Fruit fly (Drosophila melanogaster): ENCODE results near the gene CG7215.

Gene CG7215

DNA sequence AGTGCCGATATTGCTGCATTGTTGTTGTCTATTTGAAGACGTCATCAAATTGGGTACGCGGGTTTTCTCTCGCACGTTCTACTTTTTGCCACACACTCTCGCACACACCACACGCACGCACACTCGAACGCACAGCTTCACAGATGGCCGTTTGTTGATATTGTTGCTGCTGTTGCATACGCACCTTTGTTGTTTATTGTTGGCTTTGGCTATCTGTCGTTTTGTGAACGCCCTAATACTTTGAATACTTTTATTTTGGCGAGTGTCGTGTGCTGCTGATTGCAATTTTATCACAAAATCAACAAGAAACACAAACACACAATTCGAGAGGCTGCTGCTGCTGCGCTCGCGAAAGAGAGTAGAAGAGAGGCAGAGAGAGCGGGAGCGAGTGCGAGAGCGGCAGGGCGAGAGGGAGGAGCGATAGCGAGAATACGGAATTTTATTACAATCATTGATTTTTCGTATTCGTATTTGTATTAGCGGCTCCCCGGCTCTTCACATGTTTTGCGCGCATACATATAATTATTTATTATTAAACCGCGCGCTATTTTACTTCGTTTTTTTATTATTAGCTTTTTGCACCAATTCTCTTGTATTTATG, 31.5 kb upstream of the CG7215 start:
- TF ChIP-seq Met (GFP tag; optimal IDR thresholded peaks at IDR 0.05), result peak; percentile 44
- peak; percentile 57 for TF ChIP-seq dsx (GFP tag; optimal IDR thresholded peaks at IDR 0.05; ENCODE audit: poor library complexity, severe bottlenecking)
- no peak for TF ChIP-seq CG11902 (GFP tag; optimal IDR thresholded peaks at IDR 0.05)
- peak; percentile 24 to 43 for TF ChIP-seq ss (GFP tag; optimal IDR thresholded peaks at IDR 0.05)
- TF ChIP-seq Lpt (GFP tag; optimal IDR thresholded peaks at IDR 0.05), result no peak
- TF ChIP-seq CG6854 (GFP tag; optimal IDR thresholded peaks at IDR 0.05), result peak; percentile 42
- no peak for TF ChIP-seq Ets21C (GFP tag; optimal IDR thresholded peaks at IDR 0.05)
- TF ChIP-seq CG11294 (GFP tag; IDR thresholded peaks at IDR 0.05), result no peak
- peak; percentile 45 for TF ChIP-seq CG8632 (GFP tag; optimal IDR thresholded peaks at IDR 0.05)
- no peak for TF ChIP-seq Sox15 (GFP tag; optimal IDR thresholded peaks at IDR 0.05)
- TF ChIP-seq CG31627 (GFP tag; optimal IDR thresholded peaks at IDR 0.05), result no peak
- TF ChIP-seq CG6808 (GFP tag; optimal IDR thresholded peaks at IDR 0.05), result peak; percentile 21
- TF ChIP-seq CG10631 (GFP tag; optimal IDR thresholded peaks at IDR 0.05), result no peak
- peak; percentile 12 for TF ChIP-seq CG3032 (tag; optimal IDR thresholded peaks at IDR 0.05)
- TF ChIP-seq CG32006 (GFP tag; optimal IDR thresholded peaks at IDR 0.05), result peak; percentile 23
- no peak for TF ChIP-seq CG3919 (GFP tag; optimal IDR thresholded peaks at IDR 0.05)
- peak; percentile 41 for TF ChIP-seq CG34406 (GFP tag; optimal IDR thresholded peaks at IDR 0.05)
- TF ChIP-seq fd59A (GFP tag; optimal IDR thresholded peaks at IDR 0.05), result no peak
- TF ChIP-seq vri (GFP tag; optimal IDR thresholded peaks at IDR 0.05), result peak; percentile 80
- TF ChIP-seq Hr38 (GFP tag; optimal IDR thresholded peaks at IDR 0.05), result no peak
- no peak for TF ChIP-seq achi (GFP tag; optimal IDR thresholded peaks at IDR 0.05)
- peak; percentile 97 for TF ChIP-seq fkh (GFP tag; optimal IDR thresholded peaks at IDR 0.05)
- peak; percentile 40 for TF ChIP-seq Eip75B (GFP tag; optimal IDR thresholded peaks at IDR 0.05)
- no peak for TF ChIP-seq Hr39 (GFP tag; optimal IDR thresholded peaks at IDR 0.05)
- peak; percentile 56 for TF ChIP-seq Sox102F (GFP tag; optimal IDR thresholded peaks at IDR 0.05)
- peak; percentile 53 for TF ChIP-seq fd85E (GFP tag; optimal IDR thresholded peaks at IDR 0.05)
- no peak for TF ChIP-seq salr (GFP tag; optimal IDR thresholded peaks at IDR 0.05)
- no peak for TF ChIP-seq Blimp-1 (GFP tag; optimal IDR thresholded peaks at IDR 0.05)
- TF ChIP-seq esn (GFP tag; optimal IDR thresholded peaks at IDR 0.05), result peak; percentile 48
- TF ChIP-seq dac (GFP tag; optimal IDR thresholded peaks at IDR 0.05), result no peak
- TF ChIP-seq CG4318 (GFP tag; optimal IDR thresholded peaks at IDR 0.05), result no peak
- TF ChIP-seq Ets96B (tag; optimal IDR thresholded peaks at IDR 0.05), result no peak
- peak; percentile 6 for TF ChIP-seq Sox14 (GFP tag; optimal IDR thresholded peaks at IDR 0.05)
- TF ChIP-seq CG8119 (GFP tag; IDR thresholded peaks at IDR 0.05), result no peak
- TF ChIP-seq cyc (GFP tag; optimal IDR thresholded peaks at IDR 0.05), result no peak
- no peak for TF ChIP-seq CG8319 (GFP tag; optimal IDR thresholded peaks at IDR 0.05)
- TF ChIP-seq CG6792 (GFP tag; optimal IDR thresholded peaks at IDR 0.05), result peak; percentile 39
- TF ChIP-seq Gug (GFP tag; IDR thresholded peaks at IDR 0.05), result no peak
- TF ChIP-seq topi (GFP tag; optimal IDR thresholded peaks at IDR 0.05), result peak; percentile 17
- TF ChIP-seq acj6 (GFP tag; optimal IDR thresholded peaks at IDR 0.05), result no peak
- TF ChIP-seq net (GFP tag; optimal IDR thresholded peaks at IDR 0.05), result no peak
- peak; percentile 23 for TF ChIP-seq Hr4 (GFP tag; optimal IDR thresholded peaks at IDR 0.05)
- peak; percentile 41 for TF ChIP-seq spab (GFP tag; optimal IDR thresholded peaks at IDR 0.05)
- peak; percentile 38 for TF ChIP-seq CG16779 (tag; optimal IDR thresholded peaks at IDR 0.05)
- TF ChIP-seq OdsH (GFP tag; optimal IDR thresholded peaks at IDR 0.05), result no peak
- peak; percentile 37 for TF ChIP-seq CG9139 (GFP tag; optimal IDR thresholded peaks at IDR 0.05)
- peak; percentile 96 for TF ChIP-seq CG6276 (GFP tag; optimal IDR thresholded peaks at IDR 0.05)
- peak; percentile 5 for TF ChIP-seq pdm3 (GFP tag; optimal IDR thresholded peaks at IDR 0.05)
- no peak for TF ChIP-seq CG7368 (GFP tag; optimal IDR thresholded peaks at IDR 0.05)
- no peak for TF ChIP-seq CG6163 (GFP tag; IDR thresholded peaks at IDR 0.05)
- no peak for TF ChIP-seq lz (GFP tag; optimal IDR thresholded peaks at IDR 0.05)
- no peak for TF ChIP-seq eg (GFP tag; IDR thresholded peaks at IDR 0.05)
